Fruit fly (Drosophila melanogaster) whole organism, embryonic: ENCODE measurements around the gene CG10576.

ENCODE experiments used
- Aef1 ChIP-seq: fragments of 200-800 bp; sonication (Bioruptor generic); IDR thresholded peaks from 3 replicates; pipeline ENCODE4 v1.3.6; 2022; ENCODE audit warnings: missing biosample characterization, missing genetic modification characterization
- B-H2 ChIP-seq: fragments of 200-800 bp; sonication (Bioruptor generic); optimal IDR thresholded peaks from 2 replicates; lab custom pipeline; 2018; ENCODE audit warnings: missing biosample characterization, mild to moderate bottlenecking, missing genetic modification characterization
- CG10209 ChIP-seq: fragments of 200-800 bp; sonication (Bioruptor generic); optimal IDR thresholded peaks from 3 replicates; lab custom pipeline; 2017; ENCODE audit warnings: missing biosample characterization, mild to moderate bottlenecking, missing genetic modification characterization, missing genetic modification reagents
- CG10565 ChIP-seq: fragments of 200-800 bp; sonication (Bioruptor generic); optimal IDR thresholded peaks from 3 replicates; lab custom pipeline; 2016; ENCODE audit warnings: missing biosample characterization, mild to moderate bottlenecking, missing genetic modification characterization
- CG12219 ChIP-seq: fragments of 200-800 bp; sonication (Bioruptor generic); optimal IDR thresholded peaks from 3 replicates; lab custom pipeline; 2018; ENCODE audit warnings: missing biosample characterization, mild to moderate bottlenecking, missing genetic modification characterization
- CG14441 ChIP-seq: fragments of 200-800 bp; sonication (Bioruptor generic); IDR thresholded peaks from 2 replicates; pipeline ENCODE4 v1.3.6; 2022; ENCODE audit warnings: missing biosample characterization, missing genetic modification characterization
- CG16863 ChIP-seq: fragments of 200-800 bp; sonication (Bioruptor generic); optimal IDR thresholded peaks from 3 replicates; lab custom pipeline; 2016; ENCODE audit warnings: missing biosample characterization, missing genetic modification characterization
- CG18599 ChIP-seq: fragments of 200-800 bp; sonication (Bioruptor generic); optimal IDR thresholded peaks from 3 replicates; lab custom pipeline; 2017; ENCODE audit warnings: missing biosample characterization, missing genetic modification characterization, mild to moderate bottlenecking, moderate library complexity, missing genetic modification reagents
- CG2116 ChIP-seq: fragments of 200-800 bp; sonication (Bioruptor generic); optimal IDR thresholded peaks from 3 replicates; lab custom pipeline; 2018; ENCODE audit warnings: missing biosample characterization, mild to moderate bottlenecking, missing genetic modification characterization
- CG34224 ChIP-seq: fragments of 200-800 bp; sonication (Bioruptor generic); IDR thresholded peaks from 3 replicates; pipeline ENCODE4 v1.3.6; 2022; ENCODE audit warnings: missing biosample characterization, missing genetic modification characterization; ENCODE audit not compliant: partially characterized antibody
- CG6854 ChIP-seq: fragments of 200-800 bp; sonication (Bioruptor generic); optimal IDR thresholded peaks from 3 replicates; lab custom pipeline; 2017; ENCODE audit warnings: missing biosample characterization, mild to moderate bottlenecking, missing genetic modification characterization
- CG7987 ChIP-seq: fragments of 200-800 bp; sonication (Bioruptor generic); optimal IDR thresholded peaks from 2 replicates; lab custom pipeline; 2018; ENCODE audit warnings: missing biosample characterization, mild to moderate bottlenecking, missing genetic modification characterization, moderate library complexity
- CG9609 ChIP-seq: fragments of 200-800 bp; sonication (Bioruptor generic); optimal IDR thresholded peaks from 3 replicates; lab custom pipeline; 2016; ENCODE audit warnings: missing biosample characterization, missing genetic modification characterization
- CG9797 ChIP-seq: fragments of 200-800 bp; sonication (Bioruptor generic); optimal IDR thresholded peaks from 3 replicates; lab custom pipeline; 2018; ENCODE audit warnings: missing biosample characterization, mild to moderate bottlenecking, missing genetic modification characterization
- D19A ChIP-seq: fragments of 200-800 bp; optimal IDR thresholded peaks from 3 replicates; lab custom pipeline; 2019; ENCODE audit warnings: missing biosample characterization, mild to moderate bottlenecking, missing genetic modification characterization, moderate library complexity
- Dek ChIP-seq: fragments of 200-800 bp; sonication (Bioruptor generic); optimal IDR thresholded peaks from 3 replicates; lab custom pipeline; 2019; ENCODE audit warnings: missing biosample characterization, mild to moderate bottlenecking, missing genetic modification characterization, moderate library complexity
- Dref ChIP-seq: fragments of 200-800 bp; sonication (Bioruptor generic); IDR thresholded peaks from 2 replicates; pipeline ENCODE4 v1.3.6; 2022; ENCODE audit warnings: missing biosample characterization, missing genetic modification characterization
- Fer2 ChIP-seq: fragments of 200-800 bp; sonication (Bioruptor generic); optimal IDR thresholded peaks from 2 replicates; lab custom pipeline; 2018; ENCODE audit warnings: missing biosample characterization, mild to moderate bottlenecking, missing genetic modification characterization, moderate library complexity
- GATAe ChIP-seq: fragments of 200-800 bp; sonication (Bioruptor generic); conservative IDR thresholded peaks from 2 replicates; pipeline ENCODE4 v1.3.6; 2022; ENCODE audit warnings: missing biosample characterization, missing genetic modification characterization
- HmgZ ChIP-seq: fragments of 200-800 bp; sonication (Bioruptor generic); optimal IDR thresholded peaks from 2 replicates; lab custom pipeline; 2018; ENCODE audit warnings: missing biosample characterization, mild to moderate bottlenecking, missing genetic modification characterization
- Neu2 ChIP-seq: fragments of 200-800 bp; sonication (Bioruptor generic); optimal IDR thresholded peaks from 3 replicates; lab custom pipeline; 2016; ENCODE audit warnings: missing biosample characterization, missing genetic modification characterization, borderline replicate concordance
- Oaz ChIP-seq: fragments of 200-800 bp; sonication (Bioruptor generic); IDR thresholded peaks from 2 replicates; pipeline ENCODE4 v1.3.6; 2022; ENCODE audit warnings: missing biosample characterization, missing genetic modification characterization
- Ravus ChIP-seq: fragments of 200-800 bp; sonication (Bioruptor generic); IDR thresholded peaks from 2 replicates; pipeline ENCODE4 v1.3.6; 2022; ENCODE audit warnings: missing biosample characterization, missing genetic modification characterization
- Spps ChIP-seq: fragments of 200-800 bp; sonication (Bioruptor generic); optimal IDR thresholded peaks from 2 replicates; lab custom pipeline; 2018; ENCODE audit warnings: missing biosample characterization, mild to moderate bottlenecking, missing genetic modification characterization
- Ssrp ChIP-seq: fragments of 200-800 bp; sonication (Bioruptor generic); optimal IDR thresholded peaks from 2 replicates; lab custom pipeline; 2018; ENCODE audit warnings: missing biosample characterization, mild to moderate bottlenecking, missing genetic modification characterization, moderate library complexity
- ab ChIP-seq: fragments of 200-800 bp; sonication (Bioruptor generic); optimal IDR thresholded peaks from 2 replicates; lab custom pipeline; 2016; ENCODE audit warnings: missing biosample characterization, missing genetic modification characterization
- abd-A ChIP-seq: fragments of 200-800 bp; sonication (Bioruptor generic); optimal IDR thresholded peaks from 3 replicates; lab custom pipeline; 2019; ENCODE audit warnings: missing biosample characterization, mild to moderate bottlenecking, missing genetic modification characterization, moderate library complexity
- bab2 ChIP-seq: fragments of 200-800 bp; sonication (Bioruptor generic); optimal IDR thresholded peaks from 2 replicates; lab custom pipeline; 2016; ENCODE audit warnings: missing biosample characterization, missing genetic modification characterization
- btn ChIP-seq: fragments of 200-800 bp; sonication (Bioruptor generic); optimal IDR thresholded peaks from 2 replicates; lab custom pipeline; 2016; ENCODE audit warnings: missing biosample characterization, missing genetic modification characterization
- cg ChIP-seq: fragments of 200-800 bp; sonication (Bioruptor generic); optimal IDR thresholded peaks from 3 replicates; lab custom pipeline; 2019; ENCODE audit warnings: missing biosample characterization, mild to moderate bottlenecking, missing genetic modification characterization, moderate library complexity
- crc ChIP-seq: fragments of 200-800 bp; sonication (Bioruptor generic); optimal IDR thresholded peaks from 2 replicates; lab custom pipeline; 2016; ENCODE audit warnings: missing biosample characterization, missing genetic modification characterization
- dmrt99B ChIP-seq: fragments of 200-800 bp; sonication (Bioruptor generic); optimal IDR thresholded peaks from 2 replicates; lab custom pipeline; 2018; ENCODE audit warnings: missing biosample characterization, mild to moderate bottlenecking, missing genetic modification characterization, moderate library complexity
- esg ChIP-seq: fragments of 200-800 bp; sonication (Bioruptor generic); conservative IDR thresholded peaks from 2 replicates; pipeline ENCODE4 v1.3.6; 2022; ENCODE audit warnings: missing biosample characterization, missing genetic modification characterization
- jumu ChIP-seq: fragments of 200-800 bp; sonication (Bioruptor generic); optimal IDR thresholded peaks from 3 replicates; lab custom pipeline; 2016; ENCODE audit warnings: missing biosample characterization, missing genetic modification characterization
- lola ChIP-seq, 3 experiments: fragments of >200 bp in 2 of 3; fragments of 200-800 bp in 1 of 3; sonication (Bioruptor generic) in 1 of 3; optimal IDR thresholded peaks; 2 replicates each; lab custom pipeline; 2017 to 2019; ENCODE audit warnings: missing biosample characterization in 3 of 3, missing genetic modification characterization in 3 of 3, mild to moderate bottlenecking in 1 of 3, moderate library complexity in 1 of 3
- mam ChIP-seq: fragments of 200-800 bp; sonication (Bioruptor generic); optimal IDR thresholded peaks from 3 replicates; lab custom pipeline; 2016; ENCODE audit warnings: missing biosample characterization, missing genetic modification characterization
- nerfin-2 ChIP-seq: fragments of 200-800 bp; sonication (Bioruptor generic); IDR thresholded peaks from 2 replicates; pipeline ENCODE4 v1.3.6; 2022; ENCODE audit warnings: missing biosample characterization, missing genetic modification characterization; ENCODE audit not compliant: partially characterized antibody
- pan ChIP-seq, 4 experiments: fragments of >200 bp in 3 of 4; fragments of 200-800 bp in 1 of 4; sonication (Bioruptor generic) in 1 of 4; optimal IDR thresholded peaks in 3 of 4; IDR thresholded peaks in 1 of 4; 2 replicates each; pipeline versions ENCODE4 v1.3.6 to Lab custom; 2017 to 2022; ENCODE audit warnings: missing biosample characterization in 2 of 4, missing genetic modification characterization in 2 of 4, mixed read lengths in 1 of 4
- pb ChIP-seq: fragments of 200-800 bp; sonication (Bioruptor generic); optimal IDR thresholded peaks from 3 replicates; lab custom pipeline; 2016; ENCODE audit warnings: missing biosample characterization, missing genetic modification characterization
- pho ChIP-seq: fragments of 200-800 bp; sonication (Bioruptor generic); optimal IDR thresholded peaks from 2 replicates; lab custom pipeline; 2016; ENCODE audit warnings: missing biosample characterization, missing genetic modification characterization
- rib ChIP-seq: fragments of 200-800 bp; sonication (Bioruptor generic); IDR thresholded peaks from 2 replicates; pipeline ENCODE4 v1.3.6; 2022; ENCODE audit warnings: missing biosample characterization, missing genetic modification characterization
- scrt ChIP-seq: fragments of 200-800 bp; sonication (Bioruptor generic); optimal IDR thresholded peaks from 2 replicates; lab custom pipeline; 2018; ENCODE audit warnings: missing biosample characterization, mild to moderate bottlenecking, missing genetic modification characterization, moderate library complexity
- stwl ChIP-seq: fragments of 200-800 bp; sonication (Bioruptor generic); optimal IDR thresholded peaks from 3 replicates; lab custom pipeline; 2018; ENCODE audit warnings: missing biosample characterization, mild to moderate bottlenecking, missing genetic modification characterization, moderate library complexity
- tap ChIP-seq: fragments of 200-800 bp; optimal IDR thresholded peaks from 3 replicates; lab custom pipeline; 2019; ENCODE audit warnings: missing biosample characterization, mild to moderate bottlenecking, missing genetic modification characterization, moderate library complexity
- trh ChIP-seq: fragments of 200-800 bp; sonication (Bioruptor generic); optimal IDR thresholded peaks from 2 replicates; lab custom pipeline; 2016; ENCODE audit warnings: missing biosample characterization, missing genetic modification characterization
- tx ChIP-seq: fragments of 200-800 bp; sonication (Bioruptor generic); optimal IDR thresholded peaks from 2 replicates; lab custom pipeline; 2016; ENCODE audit warnings: missing biosample characterization, missing genetic modification characterization
- usp ChIP-seq: fragments of >200 bp; optimal IDR thresholded peaks from 2 replicates; lab custom pipeline; 2017; ENCODE audit warnings: missing biosample characterization, missing genetic modification characterization
- zf30C ChIP-seq: fragments of 200-800 bp; sonication (Bioruptor generic); optimal IDR thresholded peaks from 3 replicates; lab custom pipeline; 2018; ENCODE audit warnings: missing biosample characterization, mild to moderate bottlenecking, missing genetic modification characterization
- zfh2 ChIP-seq: fragments of 200-800 bp; sonication (Bioruptor generic); optimal IDR thresholded peaks from 2 replicates; lab custom pipeline; 2016; ENCODE audit warnings: missing biosample characterization, missing genetic modification characterization

CG10576 gene

DNA sequence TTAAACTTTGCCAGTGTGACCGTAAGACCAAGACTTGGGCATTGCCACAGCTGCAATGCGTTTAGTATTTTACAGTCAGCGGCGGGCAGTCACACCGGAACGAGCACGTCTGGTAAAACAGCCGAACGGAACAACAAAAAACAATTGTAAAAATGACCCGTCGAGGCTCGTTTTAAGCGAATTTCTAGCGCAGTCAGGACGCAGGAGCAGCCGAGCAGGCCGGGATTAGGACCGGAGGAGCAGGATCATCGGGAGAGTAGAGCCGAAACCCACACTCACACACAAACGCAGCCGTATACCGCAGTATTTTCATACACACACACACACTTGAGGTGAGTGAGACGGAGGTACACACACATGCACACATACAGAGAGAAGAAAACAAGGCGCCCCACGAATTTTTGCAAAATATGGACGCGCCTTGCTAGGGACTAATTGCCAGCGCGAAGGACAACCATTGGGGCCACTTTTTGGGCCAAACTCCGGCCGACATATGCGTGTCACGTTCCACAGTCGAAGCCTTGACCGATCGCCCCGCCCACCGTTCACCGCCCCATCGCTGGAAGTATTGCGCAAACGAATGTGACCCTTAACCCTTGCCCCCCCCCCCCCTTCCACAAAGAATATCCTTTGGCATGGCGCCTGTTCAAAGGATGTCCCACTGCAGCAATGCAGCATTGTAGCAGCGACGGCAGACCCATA is 12.4 kb downstream of the CG10576 start, which contains the start of gene Usp47 (continued):
- TF ChIP-seq Aef1 (GFP tag; lab: Robert Waterston, UW) (no peak), rib (GFP tag; lab: Robert Waterston, UW) (no peak), CG16863 (GFP tag; lab: Kevin White, UChicago) (no peak), HmgZ (tag; lab: Kevin White, UChicago) (peak; percentile 62), cg (GFP tag; lab: Kevin White, UChicago) (peak; percentile 99), D19A (tag; lab: Kevin White, UChicago) (no peak), Fer2 (tag; lab: Kevin White, UChicago) (no peak), CG14441 (GFP tag; lab: Robert Waterston, UW) (no peak), Dek (tag; lab: Kevin White, UChicago) (no peak), Neu2 (GFP tag; lab: Kevin White, UChicago) (no peak), pho (GFP tag; lab: Kevin White, UChicago) (no peak), pan (optimal IDR thresholded peaks at IDR 0.05; lab: Kevin White, UChicago) (no peak), pan (GFP tag; optimal IDR thresholded peaks at IDR 0.05 in 1 of 2, IDR thresholded peaks at IDR 0.05 in 1 of 2) (no peak), scrt (no peak), CG9797 (peak; percentile 74), zfh2 (GFP tag; lab: Kevin White, UChicago) (no peak), crc (GFP tag; lab: Kevin White, UChicago) (no peak), tx (GFP tag; lab: Kevin White, UChicago) (no peak), lola (GFP tag; optimal IDR thresholded peaks at IDR 0.05; lab: Kevin White, UChicago) (no peak), CG7987 (GFP tag; lab: Kevin White, UChicago) (no peak), ab (GFP tag; lab: Kevin White, UChicago) (no peak), trh (GFP tag; lab: Kevin White, UChicago) (no peak), CG12219 (GFP tag; lab: Kevin White, UChicago) (no peak), CG18599 (GFP tag; lab: Kevin White, UChicago) (no peak), stwl (tag; lab: Kevin White, UChicago) (peak; percentile 32), nerfin-2 (GFP tag; lab: Robert Waterston, UW) (no peak), mam (GFP tag; lab: Kevin White, UChicago) (no peak), Spps (tag; lab: Kevin White, UChicago) (no peak), CG6854 (GFP tag; lab: Kevin White, UChicago) (no peak), GATAe (GFP tag; lab: Robert Waterston, UW) (no peak), zf30C (peak; percentile 63), jumu (GFP tag; lab: Kevin White, UChicago) (no peak), usp (GFP tag; lab: Kevin White, UChicago) (no peak), B-H2 (GFP tag; lab: Kevin White, UChicago) (no peak), CG10209 (no peak), tap (tag; lab: Kevin White, UChicago) (no peak), CG34224 (GFP tag; lab: Robert Waterston, UW) (no peak; the same call in 2 of the 3 replicates), Ssrp (tag; lab: Kevin White, UChicago) (no peak), CG9609 (no peak), bab2 (GFP tag; lab: Kevin White, UChicago) (no peak), Oaz (GFP tag; lab: Robert Waterston, UW) (no peak), dmrt99B (tag; lab: Kevin White, UChicago) (no peak), abd-A (tag; lab: Kevin White, UChicago) (no peak), esg (no peak), pb (GFP tag; lab: Kevin White, UChicago) (no peak), Dref (GFP tag; lab: Robert Waterston, UW) (peak; percentile 39; the same call in 1 of the 2 replicates), CG2116 (GFP tag; lab: Kevin White, UChicago) (no peak), Ravus (GFP tag; lab: Robert Waterston, UW) (no peak), btn (GFP tag; lab: Kevin White, UChicago) (no peak), CG10565 (GFP tag; lab: Kevin White, UChicago) (no peak)
